Fruit fly (Drosophila melanogaster) whole organism, embryonic: ENCODE results near the gene CG7806.

ENCODE experiments used
- Adf1 ChIP-seq: fragments of 200-800 bp; sonication (Bioruptor generic); IDR thresholded peaks from 2 replicates; pipeline ENCODE4 v1.3.6; 2022; ENCODE audit warnings: missing biosample characterization, missing genetic modification characterization
- Bgb ChIP-seq: fragments of 200-800 bp; sonication (Bioruptor generic); IDR thresholded peaks from 2 replicates; pipeline ENCODE4 v1.3.6; 2022; ENCODE audit warnings: missing biosample characterization, missing genetic modification characterization; ENCODE audit not compliant: partially characterized antibody
- CG10147 ChIP-seq: fragments of 200-800 bp; sonication (Bioruptor generic); optimal IDR thresholded peaks from 2 replicates; lab custom pipeline; 2019; ENCODE audit warnings: missing biosample characterization, mild to moderate bottlenecking, missing genetic modification characterization, moderate library complexity
- CG10565 ChIP-seq: fragments of 200-800 bp; sonication (Bioruptor generic); optimal IDR thresholded peaks from 3 replicates; lab custom pipeline; 2016; ENCODE audit warnings: missing biosample characterization, mild to moderate bottlenecking, missing genetic modification characterization
- CG12236 ChIP-seq: fragments of 200-800 bp; sonication (Bioruptor generic); optimal IDR thresholded peaks from 2 replicates; lab custom pipeline; 2016; ENCODE audit warnings: missing biosample characterization, missing genetic modification characterization
- CG13287 ChIP-seq: fragments of 200-800 bp; sonication (Bioruptor generic); IDR thresholded peaks from 2 replicates; pipeline ENCODE4 v1.3.6; 2022; ENCODE audit warnings: missing biosample characterization, missing genetic modification characterization; ENCODE audit not compliant: partially characterized antibody
- CG13424 ChIP-seq: fragments of 200-800 bp; sonication (Bioruptor generic); optimal IDR thresholded peaks from 2 replicates; lab custom pipeline; 2019; ENCODE audit warnings: missing biosample characterization, mild to moderate bottlenecking, missing genetic modification characterization, moderate library complexity
- CG15073 ChIP-seq: fragments of 200-800 bp; sonication (Bioruptor generic); optimal IDR thresholded peaks from 2 replicates; lab custom pipeline; 2016; ENCODE audit warnings: missing biosample characterization, missing genetic modification characterization
- CG16863 ChIP-seq: fragments of 200-800 bp; sonication (Bioruptor generic); optimal IDR thresholded peaks from 3 replicates; lab custom pipeline; 2016; ENCODE audit warnings: missing biosample characterization, missing genetic modification characterization
- CG17568 ChIP-seq: fragments of 200-800 bp; sonication (Bioruptor generic); optimal IDR thresholded peaks from 2 replicates; lab custom pipeline; 2018; ENCODE audit warnings: missing biosample characterization, mild to moderate bottlenecking, missing genetic modification characterization, moderate library complexity
- CG2202 ChIP-seq: fragments of 200-800 bp; sonication (Bioruptor generic); optimal IDR thresholded peaks from 2 replicates; lab custom pipeline; 2018; ENCODE audit warnings: missing biosample characterization, mild to moderate bottlenecking, missing genetic modification characterization
- CG2712 ChIP-seq: fragments of 200-800 bp; optimal IDR thresholded peaks from 3 replicates; lab custom pipeline; 2019; ENCODE audit warnings: missing biosample characterization, mild to moderate bottlenecking, missing genetic modification characterization, moderate library complexity
- CG30431 ChIP-seq: fragments of 200-800 bp; sonication (Bioruptor generic); optimal IDR thresholded peaks from 2 replicates; lab custom pipeline; 2017; ENCODE audit warnings: missing biosample characterization, missing genetic modification characterization
- CG4360 ChIP-seq: fragments of 200-800 bp; sonication (Bioruptor generic); IDR thresholded peaks from 2 replicates; pipeline ENCODE4 v1.3.6; 2022; ENCODE audit warnings: missing biosample characterization, missing genetic modification characterization
- CG4617 ChIP-seq: fragments of 200-800 bp; sonication (Bioruptor generic); optimal IDR thresholded peaks from 3 replicates; lab custom pipeline; 2016; ENCODE audit warnings: missing biosample characterization, missing genetic modification characterization, borderline replicate concordance
- CG5953 ChIP-seq: fragments of 200-800 bp; sonication (Bioruptor generic); IDR thresholded peaks from 2 replicates; pipeline ENCODE4 v1.3.6; 2022; ENCODE audit warnings: missing biosample characterization, missing genetic modification characterization
- CG6654 ChIP-seq: fragments of 200-800 bp; sonication (Bioruptor generic); optimal IDR thresholded peaks from 2 replicates; lab custom pipeline; 2017; ENCODE audit warnings: missing biosample characterization, mild to moderate bottlenecking, missing genetic modification characterization
- CG7745 ChIP-seq: fragments of 200-800 bp; sonication (Bioruptor generic); optimal IDR thresholded peaks from 2 replicates; lab custom pipeline; 2018; ENCODE audit warnings: missing biosample characterization, mild to moderate bottlenecking, missing genetic modification characterization, moderate library complexity
- Dbx ChIP-seq: fragments of 200-800 bp; sonication (Bioruptor generic); IDR thresholded peaks from 3 replicates; pipeline ENCODE4 v1.3.6; 2022; ENCODE audit warnings: missing biosample characterization, missing genetic modification characterization
- Drgx ChIP-seq: fragments of 200-800 bp; sonication (Bioruptor generic); IDR thresholded peaks from 2 replicates; pipeline ENCODE4 v1.3.6; 2022; ENCODE audit warnings: missing biosample characterization, missing genetic modification characterization
- Hr78 ChIP-seq, 2 experiments: fragments of 200-800 bp in 1 of 2; fragments of >200 bp in 1 of 2; sonication (Bioruptor generic) in 1 of 2; optimal IDR thresholded peaks; 2 replicates each; lab custom pipeline; 2017 to 2019; ENCODE audit warnings: missing biosample characterization in 2 of 2, missing genetic modification characterization in 2 of 2, mild to moderate bottlenecking in 1 of 2, moderate library complexity in 1 of 2
- MESR4 ChIP-seq: fragments of 200-800 bp; sonication (Bioruptor generic); optimal IDR thresholded peaks from 2 replicates; lab custom pipeline; 2018; ENCODE audit warnings: missing biosample characterization, mild to moderate bottlenecking, missing genetic modification characterization, moderate library complexity
- Max ChIP-seq: fragments of 200-800 bp; sonication (Bioruptor generic); optimal IDR thresholded peaks from 2 replicates; lab custom pipeline; 2016; ENCODE audit warnings: missing biosample characterization, mild to moderate bottlenecking, missing genetic modification characterization
- NFAT ChIP-seq: fragments of 200-800 bp; sonication (Bioruptor generic); IDR thresholded peaks from 2 replicates; pipeline ENCODE4 v1.3.6; 2022; ENCODE audit warnings: missing biosample characterization, missing genetic modification characterization
- Optix ChIP-seq: fragments of 200-800 bp; sonication (Bioruptor generic); IDR thresholded peaks from 3 replicates; pipeline ENCODE4 v1.3.6; 2022; ENCODE audit warnings: missing biosample characterization, missing genetic modification characterization
- Ravus ChIP-seq: fragments of 200-800 bp; sonication (Bioruptor generic); IDR thresholded peaks from 2 replicates; pipeline ENCODE4 v1.3.6; 2022; ENCODE audit warnings: missing biosample characterization, missing genetic modification characterization
- Six4 ChIP-seq: fragments of 200-800 bp; sonication (Bioruptor generic); optimal IDR thresholded peaks from 2 replicates; lab custom pipeline; 2016; ENCODE audit warnings: missing biosample characterization, missing genetic modification characterization
- Usf ChIP-seq: fragments of 200-800 bp; sonication (Bioruptor generic); optimal IDR thresholded peaks from 2 replicates; lab custom pipeline; 2017; ENCODE audit warnings: missing genotype, missing biosample characterization, missing genetic modification characterization
- Xrp1 ChIP-seq: fragments of 200-800 bp; sonication (Bioruptor generic); IDR thresholded peaks from 2 replicates; pipeline ENCODE4 v1.3.6; 2022; ENCODE audit warnings: missing biosample characterization, missing genetic modification characterization
- ash1 ChIP-seq: fragments of 200-800 bp; sonication (Bioruptor generic); optimal IDR thresholded peaks from 2 replicates; lab custom pipeline; 2018; ENCODE audit warnings: missing biosample characterization, mild to moderate bottlenecking, missing genetic modification characterization
- ato ChIP-seq: fragments of 200-800 bp; sonication (Bioruptor generic); IDR thresholded peaks from 2 replicates; pipeline ENCODE4 v1.3.6; 2022; ENCODE audit warnings: missing biosample characterization, missing genetic modification characterization; ENCODE audit not compliant: partially characterized antibody
- bbx ChIP-seq: fragments of 200-800 bp; sonication (Bioruptor generic); IDR thresholded peaks from 2 replicates; pipeline ENCODE4 v1.3.6; 2022; ENCODE audit warnings: missing biosample characterization, missing genetic modification characterization; ENCODE audit not compliant: partially characterized antibody
- dysf ChIP-seq: fragments of 200-800 bp; sonication (Bioruptor generic); IDR thresholded peaks from 3 replicates; pipeline ENCODE4 v1.3.6; 2022; ENCODE audit warnings: missing biosample characterization, missing genetic modification characterization
- eve ChIP-seq, 2 experiments: fragments of >200 bp; optimal IDR thresholded peaks; 2 replicates each; lab custom pipeline; 2017; ENCODE audit warnings: missing biosample characterization in 2 of 2, missing genetic modification characterization in 2 of 2
- eyg ChIP-seq: fragments of 200-800 bp; sonication (Bioruptor generic); optimal IDR thresholded peaks from 3 replicates; lab custom pipeline; 2016; ENCODE audit warnings: missing biosample characterization, missing genetic modification characterization
- fd3F ChIP-seq: fragments of 200-800 bp; sonication (Bioruptor generic); optimal IDR thresholded peaks from 2 replicates; lab custom pipeline; 2018; ENCODE audit warnings: missing biosample characterization, mild to moderate bottlenecking, missing genetic modification characterization, moderate library complexity
- ftz-f1 ChIP-seq: fragments of 200-800 bp; sonication (Bioruptor generic); optimal IDR thresholded peaks from 2 replicates; lab custom pipeline; 2016; ENCODE audit warnings: missing biosample characterization, missing genetic modification characterization
- grau ChIP-seq: fragments of 200-800 bp; optimal IDR thresholded peaks from 3 replicates; lab custom pipeline; 2019; ENCODE audit warnings: missing biosample characterization, mild to moderate bottlenecking, missing genetic modification characterization, moderate library complexity
- gro ChIP-seq: fragments of 200-800 bp; sonication (Bioruptor generic); optimal IDR thresholded peaks from 2 replicates; lab custom pipeline; 2016; ENCODE audit warnings: missing biosample characterization, missing genetic modification characterization
- knrl ChIP-seq: fragments of 200-800 bp; sonication (Bioruptor generic); IDR thresholded peaks from 3 replicates; pipeline ENCODE4 v1.3.6; 2022; ENCODE audit warnings: missing biosample characterization, missing genetic modification characterization; ENCODE audit not compliant: partially characterized antibody
- nmo ChIP-seq: fragments of 200-800 bp; sonication (Bioruptor generic); optimal IDR thresholded peaks from 2 replicates; lab custom pipeline; 2018; ENCODE audit warnings: missing biosample characterization, mild to moderate bottlenecking, missing genetic modification characterization, moderate library complexity
- odd ChIP-seq: fragments of 200-800 bp; sonication (Bioruptor generic); optimal IDR thresholded peaks from 2 replicates; lab custom pipeline; 2017; ENCODE audit warnings: missing biosample characterization, mild to moderate bottlenecking, missing genetic modification characterization
- onecut ChIP-seq: fragments of 200-800 bp; sonication (Bioruptor generic); IDR thresholded peaks from 2 replicates; pipeline ENCODE4 v1.3.6; 2022; ENCODE audit warnings: missing biosample characterization, missing genetic modification characterization
- org-1 ChIP-seq: fragments of 200-800 bp; sonication (Bioruptor generic); optimal IDR thresholded peaks from 2 replicates; lab custom pipeline; 2017; ENCODE audit warnings: missing biosample characterization, missing genetic modification characterization
- shn ChIP-seq: fragments of 200-800 bp; sonication (Bioruptor generic); optimal IDR thresholded peaks from 3 replicates; lab custom pipeline; 2016; ENCODE audit warnings: missing biosample characterization, missing genetic modification characterization
- tap ChIP-seq: fragments of 200-800 bp; optimal IDR thresholded peaks from 3 replicates; lab custom pipeline; 2019; ENCODE audit warnings: missing biosample characterization, mild to moderate bottlenecking, missing genetic modification characterization, moderate library complexity
- unc-4 ChIP-seq: fragments of 200-800 bp; sonication (Bioruptor generic); IDR thresholded peaks from 2 replicates; pipeline ENCODE4 v1.3.6; 2022; ENCODE audit warnings: missing biosample characterization, missing genetic modification characterization; ENCODE audit not compliant: partially characterized antibody
- wek ChIP-seq: fragments of 200-800 bp; sonication (Bioruptor generic); optimal IDR thresholded peaks from 3 replicates; lab custom pipeline; 2018; ENCODE audit warnings: missing biosample characterization, mild to moderate bottlenecking, missing genetic modification characterization, moderate library complexity
- yki ChIP-seq: fragments of >200 bp; optimal IDR thresholded peaks from 3 replicates; lab custom pipeline; 2018

The CG7806 gene

dm6 chr2L:8362273-8362954, 51.2 kb downstream of the CG7806 start, which contains the start of gene CG7627 (continued):
- TF ChIP-seq CG15073 (GFP tag; lab: Kevin White, UChicago): peak; percentile 15
- peak; percentile 85 for TF ChIP-seq Dbx (GFP tag; lab: Robert Waterston, UW)
- TF ChIP-seq shn: peak; percentile 79
- TF ChIP-seq Max: peak; percentile 47
- no peak for TF ChIP-seq ftz-f1 (GFP tag; lab: Kevin White, UChicago)
- TF ChIP-seq CG13287 (GFP tag; lab: Robert Waterston, UW): peak; percentile 27; the same call in 1 of the 2 replicates
- peak; percentile 79 for TF ChIP-seq CG2712
- peak; percentile 68 for TF ChIP-seq Adf1 (GFP tag; lab: Robert Waterston, UW)
- TF ChIP-seq unc-4: no peak
- no peak for TF ChIP-seq CG12236
- TF ChIP-seq Ravus (GFP tag; lab: Robert Waterston, UW): peak; percentile 54
- peak; percentile 21 for TF ChIP-seq CG10147 (GFP tag; lab: Kevin White, UChicago)
- peak; percentile 78 for TF ChIP-seq CG13424 (tag; lab: Kevin White, UChicago)
- TF ChIP-seq ash1: no peak
- TF ChIP-seq Bgb: peak; percentile 38; the same call in 1 of the 2 replicates
- peak; percentile 51 for TF ChIP-seq odd (GFP tag; lab: Kevin White, UChicago)
- peak; percentile 45 for TF ChIP-seq CG17568 (GFP tag; lab: Kevin White, UChicago)
- TF ChIP-seq CG6654 (GFP tag; lab: Kevin White, UChicago): peak; percentile 53
- peak; percentile 83 for TF ChIP-seq Xrp1 (GFP tag; lab: Robert Waterston, UW)
- TF ChIP-seq CG4360 (GFP tag; lab: Robert Waterston, UW): 0 out of 2 replicates have a peak, but pooled peaks have one; percentile 23
- peak; percentile 59 for TF ChIP-seq Six4 (GFP tag; lab: Kevin White, UChicago)
- peak; percentile 64; the same call in 1 of the 3 replicates for TF ChIP-seq Optix (GFP tag; lab: Robert Waterston, UW)
- TF ChIP-seq Drgx (GFP tag; lab: Robert Waterston, UW): peak; percentile 76
- peak; percentile 30 for TF ChIP-seq wek (GFP tag; lab: Kevin White, UChicago)
- TF ChIP-seq ato (GFP tag; lab: Robert Waterston, UW): no peak
- TF ChIP-seq nmo (GFP tag; lab: Kevin White, UChicago): peak; percentile 67
- no peak for TF ChIP-seq knrl (GFP tag; lab: Robert Waterston, UW)
- TF ChIP-seq fd3F (GFP tag; lab: Kevin White, UChicago): peak; percentile 60
- TF ChIP-seq org-1 (GFP tag; lab: Kevin White, UChicago): peak; percentile 59
- peak in 1 of 2 experiments; percentile 82 for TF ChIP-seq eve (GFP tag; optimal IDR thresholded peaks at IDR 0.05; lab: Kevin White, UChicago)
- TF ChIP-seq CG16863 (GFP tag; lab: Kevin White, UChicago): peak; percentile 40
- no peak for TF ChIP-seq CG7745 (tag; lab: Kevin White, UChicago)
- peak; percentile 57 for TF ChIP-seq tap (tag; lab: Kevin White, UChicago)
- TF ChIP-seq gro: peak; percentile 75
- no peak for TF ChIP-seq MESR4 (GFP tag; lab: Kevin White, UChicago)
- TF ChIP-seq CG10565 (GFP tag; lab: Kevin White, UChicago): no peak
- peak; percentile 86 for TF ChIP-seq dysf (GFP tag; lab: Robert Waterston, UW)
- peak; percentile 11 for TF ChIP-seq CG30431 (GFP tag; lab: Kevin White, UChicago)
- TF ChIP-seq eyg: peak; percentile 50
- peak; percentile 48; the same call in 1 of the 2 replicates for TF ChIP-seq bbx (GFP tag; lab: Robert Waterston, UW)
- peak; percentile 51 for TF ChIP-seq Usf
- TF ChIP-seq CG4617: no peak
- TF ChIP-seq CG2202 (tag; lab: Kevin White, UChicago): no peak
- TF ChIP-seq yki: no peak
- TF ChIP-seq NFAT (GFP tag; lab: Robert Waterston, UW): peak; percentile 82
- peak; percentile 98 for TF ChIP-seq grau (tag; lab: Kevin White, UChicago)
- no peak for TF ChIP-seq CG5953 (GFP tag; lab: Robert Waterston, UW)
- TF ChIP-seq onecut (GFP tag; lab: Robert Waterston, UW): peak; percentile 54
- TF ChIP-seq Hr78 (GFP tag; optimal IDR thresholded peaks at IDR 0.05; lab: Kevin White, UChicago): peak in 1 of 2 experiments; percentile 15
